Fruit fly (Drosophila melanogaster) whole organism, embryonic: ENCODE results near the gene SCCRO.

ENCODE experiments used
- ATbp ChIP-seq: fragments of 200-800 bp; sonication (Bioruptor generic); optimal IDR thresholded peaks from 2 replicates; lab custom pipeline; 2017; ENCODE audit warnings: missing biosample characterization, mild to moderate bottlenecking, missing genetic modification characterization, missing genetic modification reagents
- Adf1 ChIP-seq: fragments of 200-800 bp; sonication (Bioruptor generic); IDR thresholded peaks from 2 replicates; pipeline ENCODE4 v1.3.6; 2022; ENCODE audit warnings: missing biosample characterization, missing genetic modification characterization
- C15 ChIP-seq: fragments of 200-800 bp; sonication (Bioruptor generic); IDR thresholded peaks from 3 replicates; pipeline ENCODE4 v1.3.6; 2022; ENCODE audit warnings: missing biosample characterization, missing genetic modification characterization
- CG10209 ChIP-seq: fragments of 200-800 bp; sonication (Bioruptor generic); optimal IDR thresholded peaks from 3 replicates; lab custom pipeline; 2017; ENCODE audit warnings: missing biosample characterization, mild to moderate bottlenecking, missing genetic modification characterization, missing genetic modification reagents
- CG12391 ChIP-seq: fragments of 200-800 bp; sonication (Bioruptor generic); optimal IDR thresholded peaks from 3 replicates; lab custom pipeline; 2018; ENCODE audit warnings: missing biosample characterization, mild to moderate bottlenecking, missing genetic modification characterization, moderate library complexity
- CG14965 ChIP-seq: fragments of 200-800 bp; sonication (Bioruptor generic); optimal IDR thresholded peaks from 2 replicates; lab custom pipeline; 2016; ENCODE audit warnings: missing biosample characterization, missing genetic modification characterization, borderline replicate concordance
- CG15269 ChIP-seq: fragments of 200-800 bp; sonication (Bioruptor generic); optimal IDR thresholded peaks from 2 replicates; lab custom pipeline; 2018; ENCODE audit warnings: missing biosample characterization, mild to moderate bottlenecking, missing genetic modification characterization, moderate library complexity
- CG1647 ChIP-seq: fragments of 200-800 bp; sonication (Bioruptor generic); optimal IDR thresholded peaks from 3 replicates; lab custom pipeline; 2016; ENCODE audit warnings: missing biosample characterization, missing genetic modification characterization
- CG17802 ChIP-seq: fragments of 200-800 bp; sonication (Bioruptor generic); optimal IDR thresholded peaks from 2 replicates; lab custom pipeline; 2018; ENCODE audit warnings: missing biosample characterization, mild to moderate bottlenecking, missing genetic modification characterization, moderate library complexity
- CG17829 ChIP-seq: fragments of 200-800 bp; optimal IDR thresholded peaks from 2 replicates; lab custom pipeline; 2019; ENCODE audit warnings: missing biosample characterization, mild to moderate bottlenecking, missing genetic modification characterization, moderate library complexity
- CG18262 ChIP-seq: fragments of 200-800 bp; optimal IDR thresholded peaks from 3 replicates; lab custom pipeline; 2019; ENCODE audit warnings: missing biosample characterization, mild to moderate bottlenecking, missing genetic modification characterization, moderate library complexity
- CG30403 ChIP-seq: fragments of 200-800 bp; sonication (Bioruptor generic); optimal IDR thresholded peaks from 3 replicates; lab custom pipeline; 2016; ENCODE audit warnings: missing biosample characterization, missing genetic modification characterization
- CG4617 ChIP-seq: fragments of 200-800 bp; sonication (Bioruptor generic); optimal IDR thresholded peaks from 3 replicates; lab custom pipeline; 2016; ENCODE audit warnings: missing biosample characterization, missing genetic modification characterization, borderline replicate concordance
- Chrac-16 ChIP-seq: fragments of 200-800 bp; sonication (Bioruptor generic); optimal IDR thresholded peaks from 3 replicates; lab custom pipeline; 2016; ENCODE audit warnings: missing biosample characterization, missing genetic modification characterization
- CkIIα-i1 ChIP-seq: fragments of 200-800 bp; sonication (Bioruptor generic); IDR thresholded peaks from 2 replicates; pipeline ENCODE4 v1.3.6; 2022; ENCODE audit warnings: missing biosample characterization, missing genetic modification characterization
- Dfd ChIP-seq, 2 experiments: fragments of >200 bp; optimal IDR thresholded peaks; 2 replicates each; lab custom pipeline; 2017; ENCODE audit warnings: missing biosample characterization in 2 of 2, missing genetic modification characterization in 2 of 2
- GATAe ChIP-seq: fragments of 200-800 bp; sonication (Bioruptor generic); conservative IDR thresholded peaks from 2 replicates; pipeline ENCODE4 v1.3.6; 2022; ENCODE audit warnings: missing biosample characterization, missing genetic modification characterization
- HHEX ChIP-seq: fragments of 200-800 bp; sonication (Bioruptor generic); optimal IDR thresholded peaks from 3 replicates; lab custom pipeline; 2017; ENCODE audit warnings: missing biosample characterization, mild to moderate bottlenecking, missing genetic modification characterization, missing genetic modification reagents
- MTF-1 ChIP-seq: fragments of 200-800 bp; sonication (Bioruptor generic); optimal IDR thresholded peaks from 2 replicates; lab custom pipeline; 2018; ENCODE audit warnings: missing biosample characterization, mild to moderate bottlenecking, missing genetic modification characterization, borderline replicate concordance
- NFAT ChIP-seq: fragments of 200-800 bp; sonication (Bioruptor generic); IDR thresholded peaks from 2 replicates; pipeline ENCODE4 v1.3.6; 2022; ENCODE audit warnings: missing biosample characterization, missing genetic modification characterization
- Neu2 ChIP-seq: fragments of 200-800 bp; sonication (Bioruptor generic); optimal IDR thresholded peaks from 3 replicates; lab custom pipeline; 2016; ENCODE audit warnings: missing biosample characterization, missing genetic modification characterization, borderline replicate concordance
- Oaz ChIP-seq: fragments of 200-800 bp; sonication (Bioruptor generic); IDR thresholded peaks from 2 replicates; pipeline ENCODE4 v1.3.6; 2022; ENCODE audit warnings: missing biosample characterization, missing genetic modification characterization
- Poxn ChIP-seq: fragments of 200-800 bp; sonication (Bioruptor generic); IDR thresholded peaks from 2 replicates; pipeline ENCODE4 v1.3.6; 2022; ENCODE audit warnings: missing biosample characterization, missing genetic modification characterization
- Ptx1 ChIP-seq: fragments of 200-800 bp; sonication (Bioruptor generic); IDR thresholded peaks from 2 replicates; pipeline ENCODE4 v1.3.6; 2022; ENCODE audit warnings: missing biosample characterization, missing genetic modification characterization
- Ssrp ChIP-seq: fragments of 200-800 bp; sonication (Bioruptor generic); optimal IDR thresholded peaks from 2 replicates; lab custom pipeline; 2018; ENCODE audit warnings: missing biosample characterization, mild to moderate bottlenecking, missing genetic modification characterization, moderate library complexity
- Usf ChIP-seq: fragments of 200-800 bp; sonication (Bioruptor generic); optimal IDR thresholded peaks from 2 replicates; lab custom pipeline; 2017; ENCODE audit warnings: missing genotype, missing biosample characterization, missing genetic modification characterization
- ab ChIP-seq: fragments of 200-800 bp; sonication (Bioruptor generic); optimal IDR thresholded peaks from 2 replicates; lab custom pipeline; 2016; ENCODE audit warnings: missing biosample characterization, missing genetic modification characterization
- abd-A ChIP-seq: fragments of 200-800 bp; sonication (Bioruptor generic); optimal IDR thresholded peaks from 3 replicates; lab custom pipeline; 2019; ENCODE audit warnings: missing biosample characterization, mild to moderate bottlenecking, missing genetic modification characterization, moderate library complexity
- az2 ChIP-seq: fragments of 200-800 bp; sonication (Bioruptor generic); optimal IDR thresholded peaks from 3 replicates; lab custom pipeline; 2016; ENCODE audit warnings: missing biosample characterization, missing genetic modification characterization
- cg ChIP-seq: fragments of 200-800 bp; sonication (Bioruptor generic); optimal IDR thresholded peaks from 3 replicates; lab custom pipeline; 2019; ENCODE audit warnings: missing biosample characterization, mild to moderate bottlenecking, missing genetic modification characterization, moderate library complexity
- chn ChIP-seq: fragments of 200-800 bp; sonication (Bioruptor generic); optimal IDR thresholded peaks from 2 replicates; lab custom pipeline; 2016; ENCODE audit warnings: missing biosample characterization, missing genetic modification characterization
- dan ChIP-seq: fragments of 200-800 bp; sonication (Bioruptor generic); IDR thresholded peaks from 2 replicates; pipeline ENCODE4 v1.3.6; 2022; ENCODE audit warnings: missing biosample characterization, missing genetic modification characterization
- dati ChIP-seq: fragments of 200-800 bp; sonication (Bioruptor generic); IDR thresholded peaks from 2 replicates; pipeline ENCODE4 v1.3.6; 2022; ENCODE audit warnings: missing biosample characterization, missing genetic modification characterization
- esg ChIP-seq: fragments of 200-800 bp; sonication (Bioruptor generic); conservative IDR thresholded peaks from 2 replicates; pipeline ENCODE4 v1.3.6; 2022; ENCODE audit warnings: missing biosample characterization, missing genetic modification characterization
- fd3F ChIP-seq: fragments of 200-800 bp; sonication (Bioruptor generic); optimal IDR thresholded peaks from 2 replicates; lab custom pipeline; 2018; ENCODE audit warnings: missing biosample characterization, mild to moderate bottlenecking, missing genetic modification characterization, moderate library complexity
- gem ChIP-seq: fragments of 200-800 bp; sonication (Bioruptor generic); optimal IDR thresholded peaks from 2 replicates; lab custom pipeline; 2019; ENCODE audit warnings: missing biosample characterization, mild to moderate bottlenecking, missing genetic modification characterization, moderate library complexity
- hb ChIP-seq: fragments of 200-800 bp; sonication (Bioruptor generic); IDR thresholded peaks from 3 replicates; pipeline ENCODE4 v1.3.6; 2022; ENCODE audit warnings: missing biosample characterization, missing genetic modification characterization; ENCODE audit not compliant: partially characterized antibody
- ind ChIP-seq: fragments of 200-800 bp; sonication (Bioruptor generic); optimal IDR thresholded peaks from 3 replicates; lab custom pipeline; 2016; ENCODE audit warnings: missing biosample characterization, missing genetic modification characterization
- kah ChIP-seq: fragments of 200-800 bp; sonication (Bioruptor generic); optimal IDR thresholded peaks from 2 replicates; lab custom pipeline; 2018; ENCODE audit warnings: missing biosample characterization, mild to moderate bottlenecking, missing genetic modification characterization
- klu ChIP-seq: fragments of 200-800 bp; sonication (Bioruptor generic); IDR thresholded peaks from 2 replicates; pipeline ENCODE4 v1.3.6; 2022; ENCODE audit warnings: missing biosample characterization, missing genetic modification characterization
- mirr ChIP-seq: fragments of 200-800 bp; sonication (Bioruptor generic); optimal IDR thresholded peaks from 3 replicates; lab custom pipeline; 2018; ENCODE audit warnings: missing biosample characterization, mild to moderate bottlenecking, missing genetic modification characterization
- mld ChIP-seq: fragments of 200-800 bp; sonication (Bioruptor generic); IDR thresholded peaks from 3 replicates; pipeline ENCODE4 v1.3.6; 2022; ENCODE audit warnings: missing biosample characterization, missing genetic modification characterization; ENCODE audit not compliant: partially characterized antibody
- oc ChIP-seq: fragments of 200-800 bp; sonication (Bioruptor generic); optimal IDR thresholded peaks from 2 replicates; lab custom pipeline; 2018; ENCODE audit warnings: missing biosample characterization, mild to moderate bottlenecking, missing genetic modification characterization, moderate library complexity
- p53 ChIP-seq: fragments of 200-800 bp; sonication (Bioruptor generic); optimal IDR thresholded peaks from 2 replicates; lab custom pipeline; 2016; ENCODE audit warnings: missing biosample characterization, missing genetic modification characterization
- slbo ChIP-seq: fragments of 200-800 bp; sonication (Bioruptor generic); IDR thresholded peaks from 2 replicates; pipeline ENCODE4 v1.3.6; 2022; ENCODE audit warnings: missing biosample characterization, missing genetic modification characterization
- slou ChIP-seq: fragments of 200-800 bp; sonication (Bioruptor generic); optimal IDR thresholded peaks from 3 replicates; lab custom pipeline; 2016; ENCODE audit warnings: missing biosample characterization, missing genetic modification characterization
- stwl ChIP-seq: fragments of 200-800 bp; sonication (Bioruptor generic); optimal IDR thresholded peaks from 3 replicates; lab custom pipeline; 2018; ENCODE audit warnings: missing biosample characterization, mild to moderate bottlenecking, missing genetic modification characterization, moderate library complexity
- vnd ChIP-seq: fragments of 200-800 bp; sonication (Bioruptor generic); IDR thresholded peaks from 3 replicates; pipeline ENCODE4 v1.3.6; 2022; ENCODE audit warnings: missing biosample characterization, missing genetic modification characterization; ENCODE audit not compliant: partially characterized antibody
- wek ChIP-seq: fragments of 200-800 bp; sonication (Bioruptor generic); optimal IDR thresholded peaks from 3 replicates; lab custom pipeline; 2018; ENCODE audit warnings: missing biosample characterization, mild to moderate bottlenecking, missing genetic modification characterization, moderate library complexity
- z ChIP-seq: fragments of 200-800 bp; sonication (Bioruptor generic); IDR thresholded peaks from 3 replicates; pipeline ENCODE4 v1.3.6; 2022; ENCODE audit warnings: missing biosample characterization, missing genetic modification characterization

Gene SCCRO

DNA sequence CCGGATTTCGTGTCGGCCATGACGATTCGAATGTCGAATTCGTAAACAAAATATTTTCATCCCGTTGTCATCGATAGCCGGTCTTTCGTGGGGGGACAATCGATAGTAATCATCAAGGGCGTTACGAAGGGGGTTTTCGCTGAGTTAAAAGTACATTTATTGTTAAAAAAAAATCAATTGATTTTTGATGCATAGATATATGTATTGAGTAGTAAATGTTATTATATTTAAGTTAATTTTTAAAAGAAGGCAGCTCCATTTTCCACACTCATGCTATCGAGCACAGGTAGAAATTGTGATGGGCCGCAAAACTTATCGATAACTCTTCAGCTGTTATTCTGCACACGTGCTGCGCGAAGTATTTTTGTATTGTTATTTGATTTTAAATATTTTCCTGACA, 17.3 kb downstream of the SCCRO start, which contains the start of the genes mrn and CG12301 (continued):
- TF ChIP-seq esg (GFP tag; lab: Robert Waterston, UW) (peak; percentile 71), wek (GFP tag; lab: Kevin White, UChicago) (peak; percentile 84), slbo (peak; percentile 94), slou (GFP tag; lab: Kevin White, UChicago) (peak; percentile 79), GATAe (GFP tag; lab: Robert Waterston, UW) (peak; percentile 81), chn (GFP tag; lab: Kevin White, UChicago) (peak; percentile 62), MTF-1 (no peak), CG1647 (GFP tag; lab: Kevin White, UChicago) (peak; percentile 42), ab (GFP tag; lab: Kevin White, UChicago) (no peak), CG17829 (tag; lab: Kevin White, UChicago) (peak; percentile 85), CG30403 (GFP tag; lab: Kevin White, UChicago) (peak; percentile 87), CG4617 (GFP tag; lab: Kevin White, UChicago) (peak; percentile 15), C15 (peak; percentile 68; the same call in 1 of the 3 replicates), Neu2 (no peak), CG12391 (tag; lab: Kevin White, UChicago) (peak; percentile 81), fd3F (peak; percentile 50), kah (GFP tag; lab: Kevin White, UChicago) (peak; percentile 69), dati (GFP tag; lab: Robert Waterston, UW) (peak; percentile 84), CG18262 (tag; lab: Kevin White, UChicago) (peak; percentile 83), gem (tag; lab: Kevin White, UChicago) (no peak), p53 (GFP tag; lab: Kevin White, UChicago) (no peak), mirr (GFP tag; lab: Kevin White, UChicago) (no peak), hb (GFP tag; lab: Robert Waterston, UW) (peak; percentile 89), Dfd (GFP tag; optimal IDR thresholded peaks at IDR 0.05; lab: Kevin White, UChicago) (no peak), CG14965 (GFP tag; lab: Kevin White, UChicago) (no peak), cg (GFP tag; lab: Kevin White, UChicago) (no peak), Adf1 (GFP tag; lab: Robert Waterston, UW) (peak; percentile 57), oc (tag; lab: Kevin White, UChicago) (no peak), klu (GFP tag; lab: Robert Waterston, UW) (peak; percentile 86), CkIIα-i1 (GFP tag; lab: Robert Waterston, UW) (no peak), Ptx1 (GFP tag; lab: Robert Waterston, UW) (peak; percentile 87), NFAT (GFP tag; lab: Robert Waterston, UW) (peak; percentile 88), CG15269 (tag; lab: Kevin White, UChicago) (no peak), Poxn (GFP tag; lab: Robert Waterston, UW) (no peak), HHEX (GFP tag; lab: Kevin White, UChicago) (no peak), dan (peak; percentile 51; the same call in 1 of the 2 replicates), ATbp (no peak), Ssrp (tag; lab: Kevin White, UChicago) (peak; percentile 62), az2 (GFP tag; lab: Kevin White, UChicago) (peak; percentile 61), mld (GFP tag; lab: Robert Waterston, UW) (peak; percentile 63; the same call in 1 of the 3 replicates), Chrac-16 (GFP tag; lab: Kevin White, UChicago) (peak; percentile 54), CG17802 (peak; percentile 51), z (GFP tag; lab: Robert Waterston, UW) (peak; percentile 54; the same call in 1 of the 3 replicates), vnd (GFP tag; lab: Robert Waterston, UW) (peak; percentile 92), Usf (GFP tag; lab: Kevin White, UChicago) (peak; percentile 23), abd-A (no peak), ind (GFP tag; lab: Kevin White, UChicago) (peak; percentile 75), stwl (tag; lab: Kevin White, UChicago) (peak; percentile 66), CG10209 (GFP tag; lab: Kevin White, UChicago) (no peak), Oaz (GFP tag; lab: Robert Waterston, UW) (peak; percentile 52)
